Fruit fly (Drosophila melanogaster): ENCODE measurements around the gene lok.

lok gene

dm6 chr2L:20097105-20097631 lies 35.9 kb downstream of the lok start, which contains the start of the genes mRpS18B and Kua:
mRpS18B (minus strand) TSS chr2L:20097253.
Kua (plus strand) TSS chr2L:20097581.
- TF ChIP-seq h (GFP tag; optimal IDR thresholded peaks at IDR 0.05) (peak; percentile 42), rgr (GFP tag; optimal IDR thresholded peaks at IDR 0.05) (peak; percentile 19), psq (GFP tag; optimal IDR thresholded peaks at IDR 0.05) (peak; percentile 6), Dif (GFP tag; optimal IDR thresholded peaks at IDR 0.05; ENCODE audit: partially characterized antibody) (no peak), sage (GFP tag; optimal IDR thresholded peaks at IDR 0.05) (no peak), woc (GFP tag; optimal IDR thresholded peaks at IDR 0.05) (peak; percentile 46), brk (GFP tag; optimal IDR thresholded peaks at IDR 0.05) (no peak), HLH106 (tag; optimal IDR thresholded peaks at IDR 0.05) (peak; percentile 63), Dfd (GFP tag; optimal IDR thresholded peaks at IDR 0.05) (no peak), foxo (GFP tag; optimal IDR thresholded peaks at IDR 0.05) (peak in 1 of 2 experiments; percentile 52), Hnf4 (GFP tag; optimal IDR thresholded peaks at IDR 0.05) (peak; percentile 37), Vsx2 (GFP tag; optimal IDR thresholded peaks at IDR 0.05; ENCODE audit: partially characterized antibody) (no peak), ey (GFP tag; optimal IDR thresholded peaks at IDR 0.05) (no peak), Sp1 (GFP tag; optimal IDR thresholded peaks at IDR 0.05) (peak; percentile 16), Jra (GFP tag; optimal IDR thresholded peaks at IDR 0.05) (no peak), Rel (GFP tag; optimal IDR thresholded peaks at IDR 0.05) (no peak), Rel (tag; optimal IDR thresholded peaks at IDR 0.05) (peak; percentile 91)

dm6 chr2L:20097773-20098172 lies 36.6 kb downstream of the lok start:
- TF ChIP-seq Vsx2 (GFP tag; optimal IDR thresholded peaks at IDR 0.05; ENCODE audit: partially characterized antibody) (no peak), Dfd (GFP tag; optimal IDR thresholded peaks at IDR 0.05) (peak; percentile 3)

dm6 chr2L:20098194-20098593 lies 37.0 kb downstream of the lok start:
- TF ChIP-seq rgr (GFP tag; optimal IDR thresholded peaks at IDR 0.05) (no peak), HLH106 (tag; optimal IDR thresholded peaks at IDR 0.05) (no peak), Abd-B (GFP tag; optimal IDR thresholded peaks at IDR 0.05) (no peak), Mio (GFP tag; optimal IDR thresholded peaks at IDR 0.05) (no peak), Dif (GFP tag; optimal IDR thresholded peaks at IDR 0.05; ENCODE audit: partially characterized antibody) (peak; percentile 68)

dm6 chr2L:20104050-20104449 lies 42.8 kb downstream of the lok start, which contains the start of gene CG13970:
CG13970 (minus strand) TSS chr2L:20104150.
- no peak for TF ChIP-seq Sp1 (GFP tag; optimal IDR thresholded peaks at IDR 0.05)
- no peak for TF ChIP-seq dsf (GFP tag; optimal IDR thresholded peaks at IDR 0.05; ENCODE audit: borderline replicate concordance)
- TF ChIP-seq Dif (GFP tag; optimal IDR thresholded peaks at IDR 0.05; ENCODE audit: partially characterized antibody) = no peak
- no peak for TF ChIP-seq jim (GFP tag; optimal IDR thresholded peaks at IDR 0.05)
- TF ChIP-seq Dfd (GFP tag; optimal IDR thresholded peaks at IDR 0.05) = no peak
- no peak for TF ChIP-seq Hr83 (GFP tag; optimal IDR thresholded peaks at IDR 0.05; ENCODE audit: poor library complexity, severe bottlenecking)
- no peak for TF ChIP-seq sage (GFP tag; optimal IDR thresholded peaks at IDR 0.05)
- TF ChIP-seq CrebA (GFP tag; optimal IDR thresholded peaks at IDR 0.05; ENCODE audit: borderline replicate concordance) = no peak
- no peak for TF ChIP-seq Rel (GFP tag; optimal IDR thresholded peaks at IDR 0.05)
- TF ChIP-seq Rel (tag; optimal IDR thresholded peaks at IDR 0.05) = no peak
- no peak for TF ChIP-seq fru (GFP tag; optimal IDR thresholded peaks at IDR 0.05)
- TF ChIP-seq usp (GFP tag; optimal IDR thresholded peaks at IDR 0.05) = no peak
- TF ChIP-seq ey (GFP tag; optimal IDR thresholded peaks at IDR 0.05) = no peak
- no peak for TF ChIP-seq CG32264 (GFP tag; optimal IDR thresholded peaks at IDR 0.05)
- no peak for TF ChIP-seq foxo (GFP tag; optimal IDR thresholded peaks at IDR 0.05)
- TF ChIP-seq OdsH (GFP tag; optimal IDR thresholded peaks at IDR 0.05) = no peak
- no peak for TF ChIP-seq Abd-B (GFP tag; optimal IDR thresholded peaks at IDR 0.05)
- TF ChIP-seq HLH106 (tag; optimal IDR thresholded peaks at IDR 0.05) = no peak
- TF ChIP-seq brk (GFP tag; optimal IDR thresholded peaks at IDR 0.05) = no peak
- TF ChIP-seq pan (optimal IDR thresholded peaks at IDR 0.05) = no peak
- no peak for TF ChIP-seq tai (GFP tag; optimal IDR thresholded peaks at IDR 0.05)

dm6 chr2L:20104526-20104925 lies 43.3 kb downstream of the lok start:
- TF ChIP-seq Hnf4 (GFP tag; optimal IDR thresholded peaks at IDR 0.05) = peak; percentile 7
- no peak for TF ChIP-seq woc (GFP tag; optimal IDR thresholded peaks at IDR 0.05)

- TF ChIP-seq brk (GFP tag; optimal IDR thresholded peaks at IDR 0.05) = no peak
- peak; percentile 19 for TF ChIP-seq HLH106 (tag; optimal IDR thresholded peaks at IDR 0.05)
- peak; percentile 50 for TF ChIP-seq Myc (optimal IDR thresholded peaks at IDR 0.05)
- TF ChIP-seq foxo (GFP tag; optimal IDR thresholded peaks at IDR 0.05) = peak in 1 of 2 experiments; percentile 26
These were observed 45.4 kb downstream of the lok start for dm6 chr2L:20106595-20106994.
